Worm (Caenorhabditis elegans) whole organism, L2 larva: ENCODE data around the gene Y60A3A.23.

Experiments used
- F13H6.1 ChIP-seq: sonication (generic microtip); optimal IDR thresholded peaks from 2 replicates; lab custom pipeline; 2016; ENCODE audit warnings: missing genetic modification characterization, missing compliant biosample characterization
- ZK546.5 ChIP-seq: sonication (generic microtip); optimal IDR thresholded peaks from 2 replicates; lab custom pipeline; 2017; ENCODE audit warnings: missing biosample characterization, missing genetic modification characterization
- aly-2 ChIP-seq: fragments of 150-350 bp; optimal IDR thresholded peaks from 2 replicates; lab custom pipeline; 2014; ENCODE audit warnings: missing biosample characterization, missing genetic modification characterization
- ama-1 ChIP-seq: fragments of 150-350 bp; optimal IDR thresholded peaks from 2 replicates; lab custom pipeline; 2018; ENCODE audit warnings: inconsistent platforms
- blmp-1 ChIP-seq: sonication (generic microtip); optimal IDR thresholded peaks from 2 replicates; lab custom pipeline; 2017; ENCODE audit warnings: missing genetic modification characterization, mild to moderate bottlenecking, missing compliant biosample characterization, antibody characterized with exemption, moderate library complexity; ENCODE audit not compliant: insufficient read depth
- ceh-16 ChIP-seq: fragments of 150-350 bp; optimal IDR thresholded peaks from 2 replicates; lab custom pipeline; 2014; ENCODE audit warnings: missing biosample characterization, missing genetic modification characterization
- crh-2 ChIP-seq: sonication (generic microtip); optimal IDR thresholded peaks from 2 replicates; lab custom pipeline; 2017; ENCODE audit warnings: missing biosample characterization, missing genetic modification characterization
- egl-27 ChIP-seq: sonication (generic microtip); optimal IDR thresholded peaks from 3 replicates; lab custom pipeline; 2017; ENCODE audit warnings: missing biosample characterization, missing genetic modification reagents, missing genetic modification characterization
- elt-1 ChIP-seq: fragments of 150-350 bp; optimal IDR thresholded peaks from 2 replicates; lab custom pipeline; 2014; ENCODE audit warnings: missing biosample characterization, missing genetic modification characterization
- gmeb-1 ChIP-seq: fragments of 150-350 bp; optimal IDR thresholded peaks from 2 replicates; lab custom pipeline; 2014; ENCODE audit warnings: missing biosample characterization, missing genetic modification characterization
- lin-39 ChIP-seq: fragments of 150-350 bp; optimal IDR thresholded peaks from 2 replicates; lab custom pipeline; 2014; ENCODE audit warnings: missing biosample characterization, missing genetic modification reagents, missing genetic modification characterization
- lsy-2 ChIP-seq, 2 experiments: fragments of 150-350 bp in 1 of 2; sonication (generic microtip) in 1 of 2; optimal IDR thresholded peaks; 2 replicates each; lab custom pipeline; 2014 to 2017; ENCODE audit warnings: missing biosample characterization in 2 of 2, missing genetic modification characterization in 2 of 2
- mab-5 ChIP-seq: fragments of 150-350 bp; optimal IDR thresholded peaks from 2 replicates; lab custom pipeline; 2014; ENCODE audit warnings: missing biosample characterization, missing genetic modification characterization
- mdl-1 ChIP-seq, 2 experiments: fragments of 150-350 bp in 1 of 2; sonication (generic microtip) in 1 of 2; optimal IDR thresholded peaks; 2 replicates each; lab custom pipeline; 2017; ENCODE audit warnings: missing biosample characterization in 2 of 2, missing genetic modification characterization in 2 of 2
- nhr-23 ChIP-seq: fragments of 150-350 bp; optimal IDR thresholded peaks from 2 replicates; lab custom pipeline; 2014; ENCODE audit warnings: missing biosample characterization, missing genetic modification reagents, missing genetic modification characterization
- nhr-25 ChIP-seq: fragments of 150-350 bp; sonication (generic microtip); optimal IDR thresholded peaks from 3 replicates; lab custom pipeline; 2014; ENCODE audit warnings: missing biosample characterization, missing genetic modification characterization
- nhr-6 ChIP-seq: fragments of 150-350 bp; optimal IDR thresholded peaks from 2 replicates; lab custom pipeline; 2014; ENCODE audit warnings: missing biosample characterization, missing genetic modification characterization
- sem-4 ChIP-seq: fragments of 150-350 bp; optimal IDR thresholded peaks from 2 replicates; lab custom pipeline; 2014; ENCODE audit warnings: missing biosample characterization, missing genetic modification reagents, missing genetic modification characterization
- skn-1 ChIP-seq: sonication (generic microtip); optimal IDR thresholded peaks from 2 replicates; lab custom pipeline; 2017; ENCODE audit warnings: missing biosample characterization, missing genetic modification characterization
- sma-3 ChIP-seq: sonication (generic microtip); optimal IDR thresholded peaks from 2 replicates; lab custom pipeline; 2016; ENCODE audit warnings: missing genetic modification reagents, missing genetic modification characterization, missing compliant biosample characterization
- sma-9 ChIP-seq, 2 experiments: fragments of 150-350 bp in 1 of 2; sonication (generic microtip) in 1 of 2; optimal IDR thresholded peaks; 2 replicates each; lab custom pipeline; 2014 to 2016; ENCODE audit warnings: missing genetic modification characterization in 2 of 2, mild to moderate bottlenecking in 1 of 2, missing biosample characterization in 1 of 2, missing compliant biosample characterization in 1 of 2, missing genetic modification reagents in 1 of 2, moderate library complexity in 1 of 2
- snpc-4 ChIP-seq: fragments of 150-350 bp; optimal IDR thresholded peaks from 2 replicates; lab custom pipeline; 2014; ENCODE audit warnings: missing biosample characterization, missing genetic modification characterization
- unc-39 ChIP-seq: fragments of 150-350 bp; optimal IDR thresholded peaks from 2 replicates; lab custom pipeline; 2014; ENCODE audit warnings: missing biosample characterization, missing genetic modification characterization
- ztf-4 ChIP-seq: fragments of 150-350 bp; optimal IDR thresholded peaks from 2 replicates; lab custom pipeline; 2014; ENCODE audit warnings: missing biosample characterization, missing genetic modification characterization

Gene Y60A3A.23

ce11 chrV:20034912-20035311 is 27.3 kb downstream of the Y60A3A.23 start:
- TF ChIP-seq gmeb-1 (no peak), lsy-2 (tag; optimal IDR thresholded peaks at IDR 0.05; lab: Kevin White, UChicago) (no peak), mdl-1 (tag; optimal IDR thresholded peaks at IDR 0.05; lab: Kevin White, UChicago) (no peak), blmp-1 (tag; lab: Kevin White, UChicago) (no peak), sma-9 (GFP tag; optimal IDR thresholded peaks at IDR 0.05; lab: Kevin White, UChicago) (no peak), sma-9 (tag; optimal IDR thresholded peaks at IDR 0.05; lab: Kevin White, UChicago) (no peak), ZK546.5 (tag; lab: Kevin White, UChicago) (no peak), sma-3 (GFP tag; lab: Kevin White, UChicago) (no peak), ztf-4 (tag; lab: Kevin White, UChicago) (no peak), egl-27 (tag; lab: Kevin White, UChicago) (no peak), elt-1 (no peak), snpc-4 (tag; lab: Kevin White, UChicago) (no peak), skn-1 (tag; lab: Kevin White, UChicago) (no peak), nhr-25 (tag; lab: Kevin White, UChicago) (no peak), ama-1 (lab: Kevin White, UChicago) (no peak)
- TF ChIP-seq, all 48 proteins: peak for 0

- no peak for TF ChIP-seq mab-5 (tag; lab: Kevin White, UChicago)
- TF ChIP-seq nhr-23 (tag; lab: Kevin White, UChicago), result no peak
- TF ChIP-seq ceh-16 (tag; lab: Kevin White, UChicago), result no peak
- no peak for TF ChIP-seq aly-2 (tag; lab: Kevin White, UChicago)
- no peak for TF ChIP-seq F13H6.1 (tag; lab: Kevin White, UChicago)
- no peak for TF ChIP-seq egl-27 (tag; lab: Kevin White, UChicago)
- no peak for TF ChIP-seq nhr-6 (tag; lab: Kevin White, UChicago)
- no peak for TF ChIP-seq mdl-1 (tag; optimal IDR thresholded peaks at IDR 0.05; lab: Kevin White, UChicago)
- TF ChIP-seq ztf-4 (tag; lab: Kevin White, UChicago), result no peak
- no peak for TF ChIP-seq lsy-2 (tag; optimal IDR thresholded peaks at IDR 0.05; lab: Kevin White, UChicago)
Observed at ce11 chrV:20037287-20037686, 29.7 kb downstream of the Y60A3A.23 start, which contains the start of gene Y113G7A.16. Gene Y113G7A.16, plus strand, starts transcription at chrV:20037587.

ce11 chrV:20047310-20047709 is 39.7 kb downstream of the Y60A3A.23 start, which contains the start of gene spe-19:
Gene spe-19, minus strand, starts transcription at chrV:20047410.
- TF ChIP-seq sem-4 (tag; lab: Kevin White, UChicago) (no peak), aly-2 (tag; lab: Kevin White, UChicago) (no peak)

- TF ChIP-seq mab-5 (tag; lab: Kevin White, UChicago), result no peak
- TF ChIP-seq crh-2 (tag; lab: Kevin White, UChicago), result no peak
- no peak for TF ChIP-seq lin-39
- no peak for TF ChIP-seq unc-39 (tag; lab: Kevin White, UChicago)
- TF ChIP-seq egl-27 (tag; lab: Kevin White, UChicago), result no peak
- no peak for TF ChIP-seq elt-1
- TF ChIP-seq, all 48 proteins: peak for 0
Observed at ce11 chrV:20049065-20049464, 41.5 kb downstream of the Y60A3A.23 start, which contains the start of gene srh-233. Gene srh-233, plus strand, starts transcription at chrV:20049365.
